Fruit fly (Drosophila melanogaster): Measurements from ENCODE around the gene CG33642.

dm6 chr2L:13529675-13530074 lies at the start of gene CG33642:
- no peak for TF ChIP-seq insv (optimal IDR thresholded peaks at IDR 0.05)
- TF ChIP-seq ttk (optimal IDR thresholded peaks at IDR 0.05): no peak
- TF ChIP-seq psq (optimal IDR thresholded peaks at IDR 0.05): no peak
- TF ChIP-seq Sin3A (optimal IDR thresholded peaks at IDR 0.05): no peak
- TF ChIP-seq h (optimal IDR thresholded peaks at IDR 0.05): no peak
